Fruit fly (Drosophila melanogaster) whole organism, embryonic: Measurements from ENCODE around the gene CG31321.

Source experiments
- BEAF-32 ChIP-seq: fragments of 200-800 bp; sonication (Bioruptor generic); optimal IDR thresholded peaks from 3 replicates; lab custom pipeline; 2017; ENCODE audit warnings: missing biosample characterization, missing genetic modification characterization, mild to moderate bottlenecking, moderate library complexity, missing genetic modification reagents
- CG11456 ChIP-seq: fragments of 200-800 bp; sonication (Bioruptor generic); IDR thresholded peaks from 3 replicates; pipeline ENCODE4 v1.3.6; 2022; ENCODE audit warnings: missing biosample characterization, missing genetic modification characterization
- CG12155 ChIP-seq: fragments of 200-800 bp; sonication (Bioruptor generic); optimal IDR thresholded peaks from 3 replicates; lab custom pipeline; 2016; ENCODE audit warnings: missing biosample characterization, missing genetic modification characterization
- CG13894 ChIP-seq: fragments of 200-800 bp; sonication (Bioruptor generic); optimal IDR thresholded peaks from 3 replicates; lab custom pipeline; 2018; ENCODE audit warnings: missing biosample characterization, mild to moderate bottlenecking, missing genetic modification characterization, moderate library complexity
- CG15514 ChIP-seq: fragments of 200-800 bp; sonication (Bioruptor generic); optimal IDR thresholded peaks from 3 replicates; lab custom pipeline; 2017; ENCODE audit warnings: missing biosample characterization, missing genetic modification characterization, mild to moderate bottlenecking, moderate library complexity, missing genetic modification reagents
- CG17186 ChIP-seq: fragments of 200-800 bp; sonication (Bioruptor generic); optimal IDR thresholded peaks from 3 replicates; lab custom pipeline; 2017; ENCODE audit warnings: missing biosample characterization, missing genetic modification reagents, missing genetic modification characterization
- CG17802 ChIP-seq: fragments of 200-800 bp; sonication (Bioruptor generic); optimal IDR thresholded peaks from 2 replicates; lab custom pipeline; 2018; ENCODE audit warnings: missing biosample characterization, mild to moderate bottlenecking, missing genetic modification characterization, moderate library complexity
- CG18262 ChIP-seq: fragments of 200-800 bp; optimal IDR thresholded peaks from 3 replicates; lab custom pipeline; 2019; ENCODE audit warnings: missing biosample characterization, mild to moderate bottlenecking, missing genetic modification characterization, moderate library complexity
- CG2129 ChIP-seq: fragments of 200-800 bp; sonication (Bioruptor generic); IDR thresholded peaks from 2 replicates; pipeline ENCODE4 v1.3.6; 2022; ENCODE audit warnings: missing biosample characterization, missing genetic modification characterization; ENCODE audit not compliant: partially characterized antibody
- CG2889 ChIP-seq: fragments of 200-800 bp; sonication (Bioruptor generic); IDR thresholded peaks from 3 replicates; pipeline ENCODE4 v1.3.6; 2022; ENCODE audit warnings: missing biosample characterization, missing genetic modification characterization
- CG34224 ChIP-seq: fragments of 200-800 bp; sonication (Bioruptor generic); IDR thresholded peaks from 3 replicates; pipeline ENCODE4 v1.3.6; 2022; ENCODE audit warnings: missing biosample characterization, missing genetic modification characterization; ENCODE audit not compliant: partially characterized antibody
- CG4282 ChIP-seq: fragments of 200-800 bp; sonication (Bioruptor generic); optimal IDR thresholded peaks from 2 replicates; lab custom pipeline; 2016; ENCODE audit warnings: missing biosample characterization, missing genetic modification characterization
- CG4328 ChIP-seq: fragments of 200-800 bp; sonication (Bioruptor generic); optimal IDR thresholded peaks from 3 replicates; lab custom pipeline; 2017; ENCODE audit warnings: missing biosample characterization, missing genetic modification reagents, missing genetic modification characterization
- CG43689 ChIP-seq: fragments of 200-800 bp; sonication (Bioruptor generic); IDR thresholded peaks from 2 replicates; pipeline ENCODE4 v1.3.6; 2022; ENCODE audit warnings: missing biosample characterization, missing genetic modification characterization
- CG6683 ChIP-seq: fragments of 200-800 bp; sonication (Bioruptor generic); optimal IDR thresholded peaks from 2 replicates; lab custom pipeline; 2017; ENCODE audit warnings: missing biosample characterization, mild to moderate bottlenecking, missing genetic modification characterization, missing genetic modification reagents
- CG7786 ChIP-seq: fragments of 200-800 bp; sonication (Bioruptor generic); optimal IDR thresholded peaks from 2 replicates; lab custom pipeline; 2016; ENCODE audit warnings: missing biosample characterization, missing genetic modification characterization
- CG9609 ChIP-seq: fragments of 200-800 bp; sonication (Bioruptor generic); optimal IDR thresholded peaks from 3 replicates; lab custom pipeline; 2016; ENCODE audit warnings: missing biosample characterization, missing genetic modification characterization
- D19B ChIP-seq: fragments of 200-800 bp; sonication (Bioruptor generic); optimal IDR thresholded peaks from 2 replicates; lab custom pipeline; 2017; ENCODE audit warnings: missing biosample characterization, mild to moderate bottlenecking, missing genetic modification characterization
- Dad ChIP-seq: fragments of 200-800 bp; sonication (Bioruptor generic); optimal IDR thresholded peaks from 3 replicates; lab custom pipeline; 2016; ENCODE audit warnings: missing biosample characterization, missing genetic modification characterization
- HLH4C ChIP-seq: fragments of 200-800 bp; sonication (Bioruptor generic); IDR thresholded peaks from 3 replicates; pipeline ENCODE4 v1.3.6; 2022; ENCODE audit warnings: missing biosample characterization, missing genetic modification characterization; ENCODE audit not compliant: partially characterized antibody
- Hr51 ChIP-seq, 2 experiments: fragments of 200-800 bp; sonication (Bioruptor generic); optimal IDR thresholded peaks; 2 replicates in 1 of 2; 3 replicates in 1 of 2; lab custom pipeline; 2016 to 2018; ENCODE audit warnings: missing biosample characterization in 2 of 2, missing genetic modification characterization in 2 of 2, mild to moderate bottlenecking in 1 of 2, moderate library complexity in 1 of 2
- Kr ChIP-seq: fragments of 200-800 bp; sonication (Bioruptor generic); optimal IDR thresholded peaks from 2 replicates; lab custom pipeline; 2017; ENCODE audit warnings: missing biosample characterization, mild to moderate bottlenecking, missing genetic modification characterization
- Lhr ChIP-seq: fragments of 200-800 bp; sonication (Bioruptor generic); optimal IDR thresholded peaks from 3 replicates; lab custom pipeline; 2017; ENCODE audit warnings: mild to moderate bottlenecking, missing biosample characterization, missing genetic modification reagents, missing genetic modification characterization
- Mrtf ChIP-seq: fragments of 200-800 bp; sonication (Bioruptor generic); IDR thresholded peaks from 3 replicates; pipeline ENCODE4 v1.3.6; 2022; ENCODE audit warnings: missing biosample characterization, missing genetic modification characterization
- NK7.1 ChIP-seq: fragments of 200-800 bp; sonication (Bioruptor generic); optimal IDR thresholded peaks from 3 replicates; lab custom pipeline; 2016; ENCODE audit warnings: missing biosample characterization, missing genetic modification characterization
- Neu2 ChIP-seq: fragments of 200-800 bp; sonication (Bioruptor generic); optimal IDR thresholded peaks from 3 replicates; lab custom pipeline; 2016; ENCODE audit warnings: missing biosample characterization, missing genetic modification characterization, borderline replicate concordance
- Six4 ChIP-seq: fragments of 200-800 bp; sonication (Bioruptor generic); optimal IDR thresholded peaks from 2 replicates; lab custom pipeline; 2016; ENCODE audit warnings: missing biosample characterization, missing genetic modification characterization
- ara ChIP-seq: fragments of 200-800 bp; sonication (Bioruptor generic); IDR thresholded peaks from 2 replicates; pipeline ENCODE4 v1.3.6; 2022; ENCODE audit warnings: missing biosample characterization, missing genetic modification characterization
- danr ChIP-seq: fragments of 200-800 bp; sonication (Bioruptor generic); IDR thresholded peaks from 2 replicates; pipeline ENCODE4 v1.3.6; 2022; ENCODE audit warnings: missing biosample characterization, missing genetic modification characterization
- ems ChIP-seq: fragments of 200-800 bp; sonication (Bioruptor generic); optimal IDR thresholded peaks from 3 replicates; lab custom pipeline; 2016; ENCODE audit warnings: missing biosample characterization, missing genetic modification characterization
- fd96Cb ChIP-seq: fragments of 200-800 bp; sonication (Bioruptor generic); optimal IDR thresholded peaks from 2 replicates; lab custom pipeline; 2018; ENCODE audit warnings: missing biosample characterization, mild to moderate bottlenecking, missing genetic modification characterization, moderate library complexity
- grn ChIP-seq: fragments of 200-800 bp; sonication (Bioruptor generic); optimal IDR thresholded peaks from 3 replicates; lab custom pipeline; 2017; ENCODE audit warnings: missing biosample characterization, missing genetic modification characterization
- hkb ChIP-seq, 2 experiments: fragments of 200-800 bp in 1 of 2; fragments of >200 bp in 1 of 2; sonication (Bioruptor generic) in 1 of 2; IDR thresholded peaks in 1 of 2; optimal IDR thresholded peaks in 1 of 2; 2 replicates each; pipeline versions ENCODE4 v1.3.6 to Lab custom; 2017 to 2022; ENCODE audit warnings: missing biosample characterization in 1 of 2, missing genetic modification characterization in 1 of 2
- kay ChIP-seq: fragments of 200-800 bp; sonication (Bioruptor generic); optimal IDR thresholded peaks from 2 replicates; lab custom pipeline; 2016; ENCODE audit warnings: missing biosample characterization, missing genetic modification characterization
- lov ChIP-seq, 2 experiments: fragments of 200-800 bp in 1 of 2; fragments of >200 bp in 1 of 2; sonication (Bioruptor generic) in 1 of 2; IDR thresholded peaks in 1 of 2; optimal IDR thresholded peaks in 1 of 2; 2 replicates in 1 of 2; 3 replicates in 1 of 2; pipeline versions ENCODE4 v1.3.6 to Lab custom; 2017 to 2022; ENCODE audit warnings: missing biosample characterization in 1 of 2, missing genetic modification characterization in 1 of 2
- nmo ChIP-seq: fragments of 200-800 bp; sonication (Bioruptor generic); optimal IDR thresholded peaks from 2 replicates; lab custom pipeline; 2018; ENCODE audit warnings: missing biosample characterization, mild to moderate bottlenecking, missing genetic modification characterization, moderate library complexity
- onecut ChIP-seq: fragments of 200-800 bp; sonication (Bioruptor generic); IDR thresholded peaks from 2 replicates; pipeline ENCODE4 v1.3.6; 2022; ENCODE audit warnings: missing biosample characterization, missing genetic modification characterization
- pzg ChIP-seq: fragments of 200-800 bp; sonication (Bioruptor generic); optimal IDR thresholded peaks from 3 replicates; lab custom pipeline; 2018; ENCODE audit warnings: missing biosample characterization, mild to moderate bottlenecking, missing genetic modification characterization, moderate library complexity
- ro ChIP-seq: fragments of 200-800 bp; sonication (Bioruptor generic); IDR thresholded peaks from 2 replicates; pipeline ENCODE4 v1.3.6; 2022; ENCODE audit warnings: missing biosample characterization, missing genetic modification characterization
- row ChIP-seq: fragments of 200-800 bp; sonication (Bioruptor generic); IDR thresholded peaks from 3 replicates; pipeline ENCODE4 v1.3.6; 2022; ENCODE audit warnings: missing biosample characterization, missing genetic modification characterization
- slbo ChIP-seq: fragments of 200-800 bp; sonication (Bioruptor generic); IDR thresholded peaks from 2 replicates; pipeline ENCODE4 v1.3.6; 2022; ENCODE audit warnings: missing biosample characterization, missing genetic modification characterization
- sqz ChIP-seq: fragments of 200-800 bp; sonication (Bioruptor generic); optimal IDR thresholded peaks from 3 replicates; lab custom pipeline; 2018; ENCODE audit warnings: missing biosample characterization, mild to moderate bottlenecking, missing genetic modification characterization
- ttk ChIP-seq: fragments of 200-800 bp; sonication (Bioruptor generic); IDR thresholded peaks from 2 replicates; pipeline ENCODE4 v2.1.2; 2022; ENCODE audit warnings: missing biosample characterization, missing genetic modification characterization
- twi ChIP-seq: fragments of 200-800 bp; optimal IDR thresholded peaks from 2 replicates; lab custom pipeline; 2019; ENCODE audit warnings: missing biosample characterization, mild to moderate bottlenecking, missing genetic modification characterization, moderate library complexity
- tx ChIP-seq: fragments of 200-800 bp; sonication (Bioruptor generic); optimal IDR thresholded peaks from 2 replicates; lab custom pipeline; 2016; ENCODE audit warnings: missing biosample characterization, missing genetic modification characterization
- usp ChIP-seq: fragments of >200 bp; optimal IDR thresholded peaks from 2 replicates; lab custom pipeline; 2017; ENCODE audit warnings: missing biosample characterization, missing genetic modification characterization
- vnd ChIP-seq: fragments of 200-800 bp; sonication (Bioruptor generic); IDR thresholded peaks from 3 replicates; pipeline ENCODE4 v1.3.6; 2022; ENCODE audit warnings: missing biosample characterization, missing genetic modification characterization; ENCODE audit not compliant: partially characterized antibody
- zen2 ChIP-seq: fragments of 200-800 bp; sonication (Bioruptor generic); IDR thresholded peaks from 3 replicates; pipeline ENCODE4 v1.3.6; 2022; ENCODE audit warnings: missing biosample characterization, missing genetic modification characterization; ENCODE audit not compliant: partially characterized antibody

The CG31321 gene

dm6 chr3R:14277894-14278522, 32.2 kb upstream of the CG31321 start (continued):
- TF ChIP-seq NK7.1 (GFP tag; lab: Kevin White, UChicago) (no peak), Kr (GFP tag; lab: Kevin White, UChicago) (peak; percentile 79), nmo (GFP tag; lab: Kevin White, UChicago) (peak; percentile 75), Mrtf (GFP tag; lab: Robert Waterston, UW) (peak; percentile 66; the same call in 2 of the 3 replicates), ara (GFP tag; lab: Robert Waterston, UW) (peak; percentile 87), grn (GFP tag; lab: Kevin White, UChicago) (no peak), onecut (GFP tag; lab: Robert Waterston, UW) (peak; percentile 81), CG12155 (GFP tag; lab: Kevin White, UChicago) (no peak), CG15514 (GFP tag; lab: Kevin White, UChicago) (peak; percentile 69), Dad (GFP tag; lab: Kevin White, UChicago) (peak; percentile 20), ttk (GFP tag; lab: Robert Waterston, UW) (peak; percentile 61), pzg (GFP tag; lab: Kevin White, UChicago) (no peak), CG43689 (GFP tag; lab: Robert Waterston, UW) (peak; percentile 37; the same call in 1 of the 2 replicates), twi (tag; lab: Kevin White, UChicago) (peak; percentile 64), tx (GFP tag; lab: Kevin White, UChicago) (no peak), CG17802 (peak; percentile 10), CG18262 (peak; percentile 88), hkb (optimal IDR thresholded peaks at IDR 0.05; lab: Kevin White, UChicago) (no peak), hkb (GFP tag; IDR thresholded peaks at IDR 0.05; lab: Robert Waterston, UW) (peak; percentile 92), CG11456 (GFP tag; lab: Robert Waterston, UW) (peak; percentile 76), BEAF-32 (GFP tag; lab: Kevin White, UChicago) (no peak), danr (GFP tag; lab: Robert Waterston, UW) (peak; percentile 64), row (GFP tag; lab: Robert Waterston, UW) (peak; percentile 90), Hr51 (GFP tag; optimal IDR thresholded peaks at IDR 0.05; lab: Kevin White, UChicago) (peak in 1 of 2 experiments; percentile 79), CG17186 (GFP tag; lab: Kevin White, UChicago) (no peak), sqz (no peak), CG9609 (no peak), vnd (GFP tag; lab: Robert Waterston, UW) (no peak), slbo (GFP tag; lab: Robert Waterston, UW) (peak; percentile 84), ems (GFP tag; lab: Kevin White, UChicago) (peak; percentile 32), Lhr (GFP tag; lab: Kevin White, UChicago) (peak; percentile 43), CG4282 (no peak), fd96Cb (tag; lab: Kevin White, UChicago) (peak; percentile 63), CG2129 (GFP tag; lab: Robert Waterston, UW) (no peak), HLH4C (GFP tag; lab: Robert Waterston, UW) (no peak), CG7786 (GFP tag; lab: Kevin White, UChicago) (no peak), kay (peak; percentile 59), Neu2 (no peak), zen2 (GFP tag; lab: Robert Waterston, UW) (no peak), D19B (GFP tag; lab: Kevin White, UChicago) (no peak), CG13894 (tag; lab: Kevin White, UChicago) (no peak), CG4328 (no peak), CG6683 (GFP tag; lab: Kevin White, UChicago) (no peak), CG2889 (GFP tag; lab: Robert Waterston, UW) (no peak), usp (no peak), ro (GFP tag; lab: Robert Waterston, UW) (0 out of 2 replicates have a peak, but pooled peaks have one; percentile 12), CG34224 (GFP tag; lab: Robert Waterston, UW) (no peak), Six4 (GFP tag; lab: Kevin White, UChicago) (peak; percentile 48), lov (optimal IDR thresholded peaks at IDR 0.05; lab: Kevin White, UChicago) (no peak), lov (GFP tag; IDR thresholded peaks at IDR 0.05; lab: Robert Waterston, UW) (peak; percentile 64; the same call in 1 of the 3 replicates)
